Worm (Caenorhabditis elegans) whole organism, L4/young adult: ENCODE results near the gene sru-25.

Experiments used
- W03F9.2 ChIP-seq: fragments of 150-350 bp; optimal IDR thresholded peaks from 2 replicates; lab custom pipeline; 2014; ENCODE audit warnings: missing biosample characterization, missing genetic modification characterization
- dao-5 ChIP-seq: sonication (generic microtip); optimal IDR thresholded peaks from 2 replicates; lab custom pipeline; 2016; ENCODE audit warnings: missing genotype, missing genetic modification characterization, moderate library complexity, missing compliant biosample characterization
- him-1 ChIP-seq: sonication (generic microtip); optimal IDR thresholded peaks from 2 replicates; lab custom pipeline; 2016; ENCODE audit warnings: missing genotype, missing genetic modification reagents, missing genetic modification characterization, missing compliant biosample characterization

ce11 chrV:674213-674612, at the start of gene sru-25:
- TF ChIP-seq W03F9.2 (tag; lab: Kevin White, UChicago) (no peak), him-1 (no peak), dao-5 (tag; lab: Kevin White, UChicago) (no peak)
